Worm (Caenorhabditis elegans) whole organism, L4 larva: Measurements from ENCODE around the gene F47B8.13.
A peak's percentile ranks its signal among the peaks of the same experiment; 100 is the strongest.

Source experiments
- F44E2.7 ChIP-seq: fragments of 200-800 bp; sonication (Bioruptor generic); IDR thresholded peaks from 2 replicates; pipeline ENCODE4 v2.1.2; 2022; ENCODE audit warnings: missing genetic modification characterization, missing compliant biosample characterization
- R02D3.7 ChIP-seq: fragments of 150-350 bp; sonication (generic microtip); optimal IDR thresholded peaks from 3 replicates; lab custom pipeline; 2014; ENCODE audit warnings: missing biosample characterization, missing genetic modification characterization
- Y105C5A.15 ChIP-seq: fragments of 200-800 bp; sonication (Bioruptor generic); IDR thresholded peaks from 2 replicates; pipeline ENCODE4 v1.3.6; 2022; ENCODE audit warnings: missing genetic modification characterization, missing compliant biosample characterization
- ZK546.5 ChIP-seq, 2 experiments: sonication (generic microtip); optimal IDR thresholded peaks; 2 replicates each; lab custom pipeline; 2017; ENCODE audit warnings: missing biosample characterization in 2 of 2, missing genetic modification characterization in 2 of 2
- aha-1 ChIP-seq: fragments of 150-350 bp; peaks from one replicate; lab custom pipeline; 2014; ENCODE audit warnings: missing biosample characterization, missing genetic modification characterization
- attf-4 ChIP-seq: sonication (generic microtip); optimal IDR thresholded peaks from 3 replicates; lab custom pipeline; 2017; ENCODE audit warnings: missing biosample characterization, missing genetic modification characterization
- ceh-20 ChIP-seq: fragments of 200-800 bp; sonication (Bioruptor generic); IDR thresholded peaks from 2 replicates; pipeline ENCODE4 v1.3.6; 2022; ENCODE audit warnings: missing genetic modification reagents, missing genetic modification characterization, missing compliant biosample characterization
- ceh-28 ChIP-seq: fragments of 150-350 bp; optimal IDR thresholded peaks from 2 replicates; lab custom pipeline; 2014; ENCODE audit warnings: missing biosample characterization, missing genetic modification reagents, missing genetic modification characterization
- ceh-62 ChIP-seq: sonication (generic microtip); optimal IDR thresholded peaks from 2 replicates; lab custom pipeline; 2017; ENCODE audit warnings: missing biosample characterization, missing genetic modification characterization
- ceh-82 ChIP-seq: sonication (generic microtip); optimal IDR thresholded peaks from 2 replicates; lab custom pipeline; 2017; ENCODE audit warnings: missing biosample characterization, missing genetic modification characterization
- ctbp-1 ChIP-seq: fragments of 200-800 bp; sonication (Bioruptor generic); IDR thresholded peaks from 2 replicates; pipeline ENCODE4 v1.3.6; 2022; ENCODE audit warnings: missing genetic modification reagents, missing genetic modification characterization, missing compliant biosample characterization
- daf-16 ChIP-seq, 3 experiments: sonication (generic microtip); optimal IDR thresholded peaks; 2 replicates each; lab custom pipeline; 2016 to 2017; ENCODE audit warnings: missing genetic modification characterization in 3 of 3, missing genetic modification reagents in 3 of 3, mild to moderate bottlenecking in 2 of 3, missing compliant biosample characterization in 2 of 3, missing biosample characterization in 1 of 3, moderate library complexity in 1 of 3
- daf-19 ChIP-seq: fragments of 200-800 bp; sonication (Bioruptor generic); conservative IDR thresholded peaks from 2 replicates; pipeline ENCODE4 v1.3.6; 2022; ENCODE audit warnings: missing genetic modification characterization, missing compliant biosample characterization
- daf-8 ChIP-seq: fragments of 200-800 bp; sonication (Bioruptor generic); IDR thresholded peaks from 2 replicates; pipeline ENCODE4 v1.3.6; 2022; ENCODE audit warnings: missing genetic modification characterization, missing compliant biosample characterization
- dmd-6 ChIP-seq: fragments of 200-800 bp; sonication (Bioruptor generic); IDR thresholded peaks from 2 replicates; pipeline ENCODE4 v1.3.6; 2022; ENCODE audit warnings: missing genetic modification reagents, missing genetic modification characterization, missing compliant biosample characterization
- dpl-1 ChIP-seq: fragments of 150-350 bp; optimal IDR thresholded peaks from 2 replicates; lab custom pipeline; 2014; ENCODE audit warnings: missing biosample characterization, missing genetic modification reagents, missing genetic modification characterization
- dve-1 ChIP-seq: sonication (generic microtip); optimal IDR thresholded peaks from 2 replicates; lab custom pipeline; 2017; ENCODE audit warnings: antibody characterized with exemption, mild to moderate bottlenecking, missing genetic modification characterization, missing compliant biosample characterization; ENCODE audit not compliant: insufficient read depth
- egl-27 ChIP-seq: sonication (generic microtip); optimal IDR thresholded peaks from 3 replicates; lab custom pipeline; 2017; ENCODE audit warnings: missing biosample characterization, missing genetic modification reagents, missing genetic modification characterization
- gei-8 ChIP-seq: fragments of 200-800 bp; sonication (Bioruptor generic); optimal IDR thresholded peaks from 2 replicates; lab custom pipeline; 2018; ENCODE audit warnings: mild to moderate bottlenecking, missing genetic modification characterization, missing compliant biosample characterization
- hif-1 ChIP-seq, 2 experiments: sonication (generic microtip); optimal IDR thresholded peaks; 2 replicates each; lab custom pipeline; 2016 to 2017; ENCODE audit warnings: missing compliant biosample characterization in 2 of 2, missing genetic modification characterization in 2 of 2, missing genetic modification reagents in 2 of 2, missing genotype in 2 of 2, mild to moderate bottlenecking in 1 of 2
- hlh-30 ChIP-seq: sonication (generic microtip); optimal IDR thresholded peaks from 2 replicates; lab custom pipeline; 2017; ENCODE audit warnings: antibody characterized with exemption, mild to moderate bottlenecking, missing genetic modification characterization, missing compliant biosample characterization; ENCODE audit not compliant: insufficient read depth
- jun-1 ChIP-seq: fragments of 150-350 bp; optimal IDR thresholded peaks from 2 replicates; lab custom pipeline; 2014; ENCODE audit warnings: missing biosample characterization, missing genetic modification reagents, missing genetic modification characterization
- lin-15B ChIP-seq: fragments of 150-350 bp; sonication (generic microtip); optimal IDR thresholded peaks from 3 replicates; lab custom pipeline; 2014; ENCODE audit warnings: missing biosample characterization, missing genetic modification characterization
- lin-29 ChIP-seq: fragments of 200-800 bp; sonication (Bioruptor generic); IDR thresholded peaks from 2 replicates; pipeline ENCODE4 v1.3.6; 2022; ENCODE audit warnings: missing genetic modification reagents, missing genetic modification characterization, missing compliant biosample characterization
- lin-39 ChIP-seq: fragments of 150-350 bp; optimal IDR thresholded peaks from 2 replicates; lab custom pipeline; 2014; ENCODE audit warnings: missing biosample characterization, missing genetic modification reagents, missing genetic modification characterization
- lsy-2 ChIP-seq, 2 experiments: fragments of 150-350 bp in 1 of 2; sonication (generic microtip) in 1 of 2; optimal IDR thresholded peaks; 2 replicates each; lab custom pipeline; 2014 to 2017; ENCODE audit warnings: missing biosample characterization in 2 of 2, missing genetic modification characterization in 2 of 2
- madf-5 ChIP-seq, 2 experiments: fragments of 200-800 bp; sonication (Bioruptor generic); IDR thresholded peaks; 2 replicates each; pipeline ENCODE4 v1.3.6; 2022; ENCODE audit warnings: missing compliant biosample characterization in 2 of 2, missing genetic modification characterization in 2 of 2
- madf-9 ChIP-seq: fragments of 200-800 bp; sonication (Bioruptor generic); conservative IDR thresholded peaks from 2 replicates; pipeline ENCODE4 v1.3.6; 2022; ENCODE audit warnings: missing genetic modification reagents, missing genetic modification characterization, missing compliant biosample characterization
- mdl-1 ChIP-seq, 2 experiments: fragments of 150-350 bp in 1 of 2; sonication (generic microtip) in 1 of 2; optimal IDR thresholded peaks; 2 replicates each; lab custom pipeline; 2014 to 2017; ENCODE audit warnings: missing biosample characterization in 2 of 2, missing genetic modification characterization in 2 of 2
- nhr-10 ChIP-seq: fragments of 150-350 bp; optimal IDR thresholded peaks from 2 replicates; lab custom pipeline; 2014; ENCODE audit warnings: missing biosample characterization, missing genetic modification characterization
- nhr-111 ChIP-seq: fragments of 200-800 bp; sonication (Bioruptor generic); optimal IDR thresholded peaks from 2 replicates; lab custom pipeline; 2018; ENCODE audit warnings: mild to moderate bottlenecking, missing genetic modification characterization, missing compliant biosample characterization
- nhr-42 ChIP-seq: fragments of 200-800 bp; sonication (Bioruptor generic); IDR thresholded peaks from 2 replicates; pipeline ENCODE4 v1.3.6; 2022; ENCODE audit warnings: missing genetic modification characterization, missing compliant biosample characterization
- nhr-6 ChIP-seq: fragments of 150-350 bp; optimal IDR thresholded peaks from 2 replicates; lab custom pipeline; 2014; ENCODE audit warnings: missing biosample characterization, missing genetic modification characterization
- nhr-76 ChIP-seq: fragments of 150-350 bp; optimal IDR thresholded peaks from 2 replicates; lab custom pipeline; 2014; ENCODE audit warnings: missing biosample characterization, missing genetic modification characterization
- php-3 ChIP-seq: fragments of 200-800 bp; sonication (Bioruptor generic); IDR thresholded peaks from 2 replicates; pipeline ENCODE4 v1.3.6; 2022; ENCODE audit warnings: missing genetic modification reagents, missing genetic modification characterization, missing compliant biosample characterization
- rbr-2 ChIP-seq: sonication (generic microtip); optimal IDR thresholded peaks from 2 replicates; lab custom pipeline; 2016; ENCODE audit warnings: missing genotype, missing genetic modification characterization, missing compliant biosample characterization
- saeg-2 ChIP-seq: fragments of 200-800 bp; sonication (Bioruptor generic); IDR thresholded peaks from 2 replicates; pipeline ENCODE4 v1.3.6; 2022; ENCODE audit warnings: missing genetic modification reagents, missing genetic modification characterization, missing compliant biosample characterization
- sdz-12 ChIP-seq: fragments of 200-800 bp; sonication (Bioruptor generic); optimal IDR thresholded peaks from 2 replicates; lab custom pipeline; 2018; ENCODE audit warnings: mild to moderate bottlenecking, missing genetic modification characterization, missing compliant biosample characterization
- snpc-1.2 ChIP-seq: fragments of 200-800 bp; sonication (Bioruptor generic); IDR thresholded peaks from 2 replicates; pipeline ENCODE4 v1.3.6; 2022; ENCODE audit warnings: missing genetic modification reagents, missing genetic modification characterization, missing compliant biosample characterization
- snpc-4 ChIP-seq: fragments of 150-350 bp; optimal IDR thresholded peaks from 2 replicates; lab custom pipeline; 2014; ENCODE audit warnings: missing biosample characterization, missing genetic modification characterization
- spr-1 ChIP-seq: sonication (generic microtip); optimal IDR thresholded peaks from 2 replicates; lab custom pipeline; 2016; ENCODE audit warnings: mild to moderate bottlenecking, missing genetic modification characterization, missing compliant biosample characterization
- spr-3 ChIP-seq: fragments of 200-800 bp; sonication (Bioruptor generic); optimal IDR thresholded peaks from 2 replicates; lab custom pipeline; 2018; ENCODE audit warnings: mild to moderate bottlenecking, missing genetic modification characterization, missing compliant biosample characterization
- tag-97 ChIP-seq: fragments of 200-800 bp; sonication (Bioruptor generic); IDR thresholded peaks from 2 replicates; pipeline ENCODE4 v1.3.6; 2022; ENCODE audit warnings: missing genetic modification characterization, missing compliant biosample characterization
- unc-130 ChIP-seq: sonication (generic microtip); optimal IDR thresholded peaks from 2 replicates; lab custom pipeline; 2016; ENCODE audit warnings: missing genetic modification reagents, missing genetic modification characterization, missing compliant biosample characterization
- unc-62 ChIP-seq, 3 experiments: fragments of 150-350 bp in 1 of 3; sonication (generic microtip); optimal IDR thresholded peaks in 2 of 3; peaks in 1 of 3; 1 replicate in 1 of 3; 2 replicates in 2 of 3; lab custom pipeline; 2014 to 2017; ENCODE audit warnings: missing biosample characterization in 3 of 3, missing genetic modification characterization in 3 of 3, missing genetic modification reagents in 3 of 3, missing genotype in 1 of 3
- zfp-3 ChIP-seq: fragments of 200-800 bp; sonication (Bioruptor generic); conservative IDR thresholded peaks from 2 replicates; pipeline ENCODE4 v1.3.6; 2022; ENCODE audit warnings: missing genetic modification reagents, missing genetic modification characterization, missing compliant biosample characterization
- zip-11 ChIP-seq: fragments of 200-800 bp; sonication (Bioruptor generic); IDR thresholded peaks from 2 replicates; pipeline ENCODE4 v1.3.6; 2022; ENCODE audit warnings: missing genetic modification characterization, missing compliant biosample characterization
- ztf-11 ChIP-seq: fragments of 150-350 bp; optimal IDR thresholded peaks from 2 replicates; lab custom pipeline; 2014; ENCODE audit warnings: missing biosample characterization, missing genetic modification characterization
- ztf-7 ChIP-seq: fragments of 150-350 bp; optimal IDR thresholded peaks from 2 replicates; lab custom pipeline; 2014; ENCODE audit warnings: missing biosample characterization, missing genetic modification characterization

F47B8.13 gene

ce11 chrV:14354258-14354877 is 34.8 kb upstream of the F47B8.13 start, which contains the start of gene Y49A3A.3:
Gene Y49A3A.3, plus strand, starts transcription at chrV:14354410.
- TF ChIP-seq sdz-12 (peak; percentile 85), ceh-28 (no peak), zfp-3 (GFP tag; lab: Robert Waterston, UW) (peak; percentile 82; the same call in 1 of the 2 replicates), spr-1 (tag; lab: Kevin White, UChicago) (peak; percentile 65), aha-1 (tag; lab: Kevin White, UChicago) (peak; percentile 94), saeg-2 (GFP tag; lab: Robert Waterston, UW) (0 out of 2 replicates have a peak, but pooled peaks have one; percentile 48), ztf-7 (tag; lab: Kevin White, UChicago) (no peak), nhr-42 (GFP tag; lab: Robert Waterston, UW) (0 out of 2 replicates have a peak, but pooled peaks have one; percentile 27), hif-1 (tag; optimal IDR thresholded peaks at IDR 0.05; lab: Kevin White, UChicago) (no peak), unc-62 (GFP tag; optimal IDR thresholded peaks at IDR 0.05 in 1 of 2; lab: Kevin White, UChicago) (peak in 1 of 2 experiments; percentile 94), unc-62 (tag; optimal IDR thresholded peaks at IDR 0.05; lab: Kevin White, UChicago) (no peak), lin-15B (no peak), madf-9 (peak; percentile 30; the same call in 1 of the 2 replicates), madf-5 (GFP tag; IDR thresholded peaks at IDR 0.05; lab: Robert Waterston, UW) (0 out of 4 replicates have a peak, but pooled peaks have one; percentile 3 to 18), ceh-62 (tag; lab: Kevin White, UChicago) (no peak), dpl-1 (GFP tag; lab: Kevin White, UChicago) (no peak), egl-27 (no peak), rbr-2 (tag; lab: Kevin White, UChicago) (no peak), nhr-111 (peak; percentile 28), tag-97 (no peak), hlh-30 (tag; lab: Kevin White, UChicago) (no peak), dve-1 (tag; lab: Kevin White, UChicago) (peak; percentile 60), daf-16 (GFP tag; optimal IDR thresholded peaks at IDR 0.05; lab: Kevin White, UChicago) (peak in 1 of 2 experiments; percentile 28), daf-16 (tag; optimal IDR thresholded peaks at IDR 0.05; lab: Kevin White, UChicago) (peak; percentile 61), F44E2.7 (GFP tag; lab: Robert Waterston, UW) (no peak), ztf-11 (no peak), R02D3.7 (tag; lab: Kevin White, UChicago) (no peak), lsy-2 (tag; optimal IDR thresholded peaks at IDR 0.05; lab: Kevin White, UChicago) (peak in 1 of 2 experiments; percentile 65), ctbp-1 (GFP tag; lab: Robert Waterston, UW) (peak; percentile 40; the same call in 1 of the 2 replicates), lin-29 (GFP tag; lab: Robert Waterston, UW) (no peak), daf-8 (GFP tag; lab: Robert Waterston, UW) (no peak), dmd-6 (GFP tag; lab: Robert Waterston, UW) (peak; percentile 54), ceh-20 (GFP tag; lab: Robert Waterston, UW) (no peak), unc-130 (GFP tag; lab: Kevin White, UChicago) (no peak), snpc-4 (no peak), mdl-1 (tag; optimal IDR thresholded peaks at IDR 0.05; lab: Kevin White, UChicago) (no peak), php-3 (GFP tag; lab: Robert Waterston, UW) (no peak; the same call in 1 of the 2 replicates), nhr-76 (tag; lab: Kevin White, UChicago) (no peak), ZK546.5 (tag; optimal IDR thresholded peaks at IDR 0.05; lab: Kevin White, UChicago) (peak in 1 of 2 experiments; percentile 2), gei-8 (no peak), jun-1 (tag; lab: Kevin White, UChicago) (no peak), attf-4 (tag; lab: Kevin White, UChicago) (no peak), snpc-1.2 (GFP tag; lab: Robert Waterston, UW) (peak; percentile 68; the same call in 1 of the 2 replicates), nhr-10 (tag; lab: Kevin White, UChicago) (no peak), lin-39 (no peak), nhr-6 (tag; lab: Kevin White, UChicago) (peak; percentile 56), spr-3 (GFP tag; lab: Kevin White, UChicago) (peak; percentile 67), ceh-82 (tag; lab: Kevin White, UChicago) (no peak), Y105C5A.15 (GFP tag; lab: Robert Waterston, UW) (peak; percentile 49; the same call in 1 of the 2 replicates), zip-11 (GFP tag; lab: Robert Waterston, UW) (0 out of 2 replicates have a peak, but pooled peaks have one; percentile 22), daf-19 (GFP tag; lab: Robert Waterston, UW) (no peak)
